Fruit fly (Drosophila melanogaster) whole organism, pupa: ENCODE results near the gene Alr.

Experiments
- CG12605 ChIP-seq: fragments of 200-800 bp; sonication (Bioruptor generic); IDR thresholded peaks from 2 replicates; pipeline ENCODE4 v1.3.6; 2022; ENCODE audit warnings: missing biosample characterization, missing genetic modification characterization
- CG13204 ChIP-seq: fragments of 200-800 bp; sonication (Bioruptor generic); optimal IDR thresholded peaks from 2 replicates; lab custom pipeline; 2018; ENCODE audit warnings: missing biosample characterization, mild to moderate bottlenecking, missing genetic modification characterization, moderate library complexity
- CG9948 ChIP-seq: fragments of 200-800 bp; sonication (Bioruptor generic); optimal IDR thresholded peaks from 2 replicates; lab custom pipeline; 2018; ENCODE audit warnings: missing biosample characterization, mild to moderate bottlenecking, missing genetic modification characterization, moderate library complexity
- Ets98B ChIP-seq: fragments of 200-800 bp; sonication (Bioruptor generic); IDR thresholded peaks from 2 replicates; pipeline ENCODE4 v1.3.6; 2022; ENCODE audit warnings: missing biosample characterization, missing genetic modification characterization
- Pif1A ChIP-seq: fragments of 200-800 bp; sonication (Bioruptor generic); optimal IDR thresholded peaks from 3 replicates; lab custom pipeline; 2016; ENCODE audit warnings: missing biosample characterization, missing genetic modification characterization
- fd96Ca ChIP-seq: fragments of 200-800 bp; sonication (Bioruptor generic); IDR thresholded peaks from 3 replicates; pipeline ENCODE4 v1.3.6; 2022; ENCODE audit warnings: missing biosample characterization, missing genetic modification characterization
- gl ChIP-seq: fragments of 200-800 bp; sonication (Bioruptor generic); optimal IDR thresholded peaks from 2 replicates; lab custom pipeline; 2018; ENCODE audit warnings: missing biosample characterization, mild to moderate bottlenecking, missing genetic modification characterization
- rn ChIP-seq: fragments of 200-800 bp; sonication (Bioruptor generic); IDR thresholded peaks from 2 replicates; pipeline ENCODE4 v1.3.6; 2022; ENCODE audit warnings: missing biosample characterization, missing genetic modification characterization

- TF ChIP-seq gl (no peak), rn (GFP tag; lab: Robert Waterston, UW) (no peak), Pif1A (GFP tag; lab: Kevin White, UChicago) (no peak), Ets98B (GFP tag; lab: Robert Waterston, UW) (no peak), CG9948 (tag; lab: Kevin White, UChicago) (no peak), CG12605 (GFP tag; lab: Robert Waterston, UW) (no peak; the same call in 1 of the 2 replicates), fd96Ca (no peak), CG13204 (GFP tag; lab: Kevin White, UChicago) (no peak)
Measured at dm6 chrX:19745908-19746604, 2.1 kb upstream of the Alr start, which contains the start of gene parvin.
